Worm (Caenorhabditis elegans): ENCODE measurements around the gene T10C6.15.

The T10C6.15 gene

ce11 chrV:15996655-15997186 lies 49.0 kb downstream of the T10C6.15 start, which contains the start of the genes C06C6.9 and C06C6.8:
Gene C06C6.9, minus strand, starts transcription at chrV:15996755.
Gene C06C6.8, plus strand, starts transcription at chrV:15997136.
- TF ChIP-seq hmbx-1 (tag; optimal IDR thresholded peaks at IDR 0.05) (no peak), ets-7 (tag; optimal IDR thresholded peaks at IDR 0.05) (no peak), scrt-1 (GFP tag; IDR thresholded peaks at IDR 0.05) (no peak)

Data from whole organism, early embryonic.